Fruit fly (Drosophila melanogaster): ENCODE results near the gene Bap111.

Gene Bap111

dm6 chrX:9195311-9195710, 46.2 kb downstream of the Bap111 start:
- no peak for TF ChIP-seq noc (tag; optimal IDR thresholded peaks at IDR 0.05)

- peak; percentile 68 for TF ChIP-seq noc (tag; optimal IDR thresholded peaks at IDR 0.05)
Measured at dm6 chrX:9196362-9196761, 47.3 kb downstream of the Bap111 start, which contains the start of gene CG12118. Gene CG12118 (minus strand): TSS chrX:9196414.

dm6 chrX:9200234-9200633, 51.1 kb downstream of the Bap111 start:
- TF ChIP-seq noc (tag; optimal IDR thresholded peaks at IDR 0.05), result no peak

- TF ChIP-seq noc (tag; optimal IDR thresholded peaks at IDR 0.05), result no peak
Measured at dm6 chrX:9201080-9201479, 52.0 kb downstream of the Bap111 start.

Data from whole organism, larva.